Worm (Caenorhabditis elegans): Measurements from ENCODE around the gene gcy-36.
A peak's percentile ranks its signal among the peaks of the same experiment; 100 is the strongest.

gcy-36 gene

ce11 chrX:15440744-15441685, 37.8 kb upstream of the gcy-36 start, which contains the start of gene mocs-1 (continued):
- TF ChIP-seq lin-14 (GFP tag; optimal IDR thresholded peaks at IDR 0.05) (peak; percentile 44), snu-23 (GFP tag; optimal IDR thresholded peaks at IDR 0.05) (peak; percentile 48), Y116A8C.19 (tag; optimal IDR thresholded peaks at IDR 0.05; ENCODE audit: borderline replicate concordance) (no peak), ceh-82 (tag; optimal IDR thresholded peaks at IDR 0.05) (no peak), grh-1 (GFP tag; IDR thresholded peaks at IDR 0.05) (peak; percentile 50), dpl-1 (GFP tag; optimal IDR thresholded peaks at IDR 0.05) (peak in 1 of 3 experiments; percentile 35)

- TF ChIP-seq mep-1 (tag; optimal IDR thresholded peaks at IDR 0.05) (no peak), mab-9 (GFP tag; IDR thresholded peaks at IDR 0.05) (no peak), nhr-47 (tag; optimal IDR thresholded peaks at IDR 0.05) (no peak), ceh-90 (tag; optimal IDR thresholded peaks at IDR 0.05) (no peak), hpl-2 (GFP tag; optimal IDR thresholded peaks at IDR 0.05) (no peak), rnt-1 (tag; optimal IDR thresholded peaks at IDR 0.05) (no peak), Y116A8C.19 (tag; optimal IDR thresholded peaks at IDR 0.05; ENCODE audit: borderline replicate concordance) (no peak), fos-1 (tag; optimal IDR thresholded peaks at IDR 0.05) (no peak), tbx-2 (tag; optimal IDR thresholded peaks at IDR 0.05) (no peak), aly-2 (tag; optimal IDR thresholded peaks at IDR 0.05) (no peak), C04F5.9 (tag; optimal IDR thresholded peaks at IDR 0.05) (no peak), nhr-85 (tag) (no peak), pag-3 (tag; optimal IDR thresholded peaks at IDR 0.05; ENCODE audit: borderline replicate concordance, insufficient read depth) (no peak), lin-15B (tag; optimal IDR thresholded peaks at IDR 0.05) (no peak), dsc-1 (tag; optimal IDR thresholded peaks at IDR 0.05) (no peak), fkh-10 (GFP tag; optimal IDR thresholded peaks at IDR 0.05) (no peak), C16A3.4 (tag; optimal IDR thresholded peaks at IDR 0.05) (no peak), zag-1 (tag; optimal IDR thresholded peaks at IDR 0.05) (no peak)
Measured at ce11 chrX:15441686-15442067, 37.1 kb upstream of the gcy-36 start, which contains the start of gene nkat-3. Gene nkat-3, plus strand, starts transcription at chrX:15441731.

- TF ChIP-seq dpl-1 (GFP tag; optimal IDR thresholded peaks at IDR 0.05) = no peak
- 0 out of 2 replicates have a peak, but pooled peaks have one; percentile 5 for TF ChIP-seq nhr-19 (GFP tag; conservative IDR thresholded peaks at IDR 0.05)
- TF ChIP-seq nhr-11 (tag; optimal IDR thresholded peaks at IDR 0.05) = no peak
- no peak for TF ChIP-seq pax-3 (tag; optimal IDR thresholded peaks at IDR 0.05)
- peak; percentile 38 for TF ChIP-seq blmp-1 (tag; optimal IDR thresholded peaks at IDR 0.05)
- TF ChIP-seq pqm-1 (tag; optimal IDR thresholded peaks at IDR 0.05) = no peak
- peak; percentile 75 for TF ChIP-seq grh-1 (GFP tag; IDR thresholded peaks at IDR 0.05)
- TF ChIP-seq unc-62 (GFP tag; optimal IDR thresholded peaks at IDR 0.05) = no peak
- TF ChIP-seq nhr-90 (tag; optimal IDR thresholded peaks at IDR 0.05; ENCODE audit: poor library complexity) = no peak
- TF ChIP-seq ceh-88 (GFP tag; IDR thresholded peaks at IDR 0.05) = no peak
- no peak for TF ChIP-seq isw-1 (GFP tag; IDR thresholded peaks at IDR 0.05)
- TF ChIP-seq aly-2 (tag; optimal IDR thresholded peaks at IDR 0.05) = no peak
- TF ChIP-seq alr-1 (tag; optimal IDR thresholded peaks at IDR 0.05; ENCODE audit: borderline replicate concordance) = no peak
- no peak for TF ChIP-seq hpl-2 (GFP tag; optimal IDR thresholded peaks at IDR 0.05)
- no peak for TF ChIP-seq fkh-4 (tag; optimal IDR thresholded peaks at IDR 0.05; ENCODE audit: borderline replicate concordance)
- no peak for TF ChIP-seq unc-98 (GFP tag; IDR thresholded peaks at IDR 0.05)
- no peak for TF ChIP-seq rnt-1 (tag; optimal IDR thresholded peaks at IDR 0.05)
- TF ChIP-seq lin-14 (GFP tag; optimal IDR thresholded peaks at IDR 0.05) = peak; percentile 61
- peak; percentile 81 for TF ChIP-seq nhr-85 (tag)
- no peak for TF ChIP-seq fkh-10 (GFP tag; optimal IDR thresholded peaks at IDR 0.05)
- no peak for TF ChIP-seq fos-1 (tag; optimal IDR thresholded peaks at IDR 0.05)
- no peak for TF ChIP-seq xbp-1 (tag; optimal IDR thresholded peaks at IDR 0.05)
- no peak for TF ChIP-seq nhr-20 (tag; optimal IDR thresholded peaks at IDR 0.05)
- no peak for TF ChIP-seq mdl-1 (tag; optimal IDR thresholded peaks at IDR 0.05)
Measured at ce11 chrX:15446292-15446794, 32.5 kb upstream of the gcy-36 start, which contains the start of gene R03A10.5. Gene R03A10.5, plus strand, starts transcription at chrX:15446722.
